Fruit fly (Drosophila melanogaster): Measurements from ENCODE around the gene CG1785.

The CG1785 gene

dm6 chrX:8693520-8693919 is 21.2 kb upstream of the CG1785 start, which contains the start of gene CG11294:
CG11294 (minus strand) TSS chrX:8693620.
- no peak for TF ChIP-seq woc (GFP tag; optimal IDR thresholded peaks at IDR 0.05)
- TF ChIP-seq lola (GFP tag; optimal IDR thresholded peaks at IDR 0.05): no peak
- TF ChIP-seq Sp1 (GFP tag; optimal IDR thresholded peaks at IDR 0.05): no peak
- TF ChIP-seq h (GFP tag; optimal IDR thresholded peaks at IDR 0.05): no peak
- TF ChIP-seq Myc (optimal IDR thresholded peaks at IDR 0.05): no peak
- no peak for TF ChIP-seq ey (GFP tag; optimal IDR thresholded peaks at IDR 0.05)
- TF ChIP-seq tai (GFP tag; optimal IDR thresholded peaks at IDR 0.05): no peak
- no peak for TF ChIP-seq br (GFP tag; optimal IDR thresholded peaks at IDR 0.05)
- no peak for TF ChIP-seq Abd-B (GFP tag; optimal IDR thresholded peaks at IDR 0.05)
- TF ChIP-seq Hr78 (GFP tag; optimal IDR thresholded peaks at IDR 0.05): no peak
- TF ChIP-seq Vsx2 (GFP tag; optimal IDR thresholded peaks at IDR 0.05; ENCODE audit: partially characterized antibody): no peak
- TF ChIP-seq N (GFP tag; optimal IDR thresholded peaks at IDR 0.05): no peak
- no peak for TF ChIP-seq Dfd (GFP tag; optimal IDR thresholded peaks at IDR 0.05)
- TF ChIP-seq dmrt93B (GFP tag; optimal IDR thresholded peaks at IDR 0.05): no peak
- TF ChIP-seq OdsH (GFP tag; optimal IDR thresholded peaks at IDR 0.05): no peak
- TF ChIP-seq sage (GFP tag; optimal IDR thresholded peaks at IDR 0.05): no peak
- TF ChIP-seq Mio (GFP tag; optimal IDR thresholded peaks at IDR 0.05): no peak
- no peak for TF ChIP-seq pan (optimal IDR thresholded peaks at IDR 0.05)
- no peak for TF ChIP-seq rgr (GFP tag; optimal IDR thresholded peaks at IDR 0.05)
- TF ChIP-seq usp (GFP tag; optimal IDR thresholded peaks at IDR 0.05): no peak

- TF ChIP-seq dsf (GFP tag; optimal IDR thresholded peaks at IDR 0.05; ENCODE audit: borderline replicate concordance) (no peak), pan (optimal IDR thresholded peaks at IDR 0.05) (no peak), Sp1 (GFP tag; optimal IDR thresholded peaks at IDR 0.05) (peak; percentile 4), usp (GFP tag; optimal IDR thresholded peaks at IDR 0.05) (no peak)
Observed at dm6 chrX:8694066-8694822, 20.5 kb upstream of the CG1785 start.

- TF ChIP-seq Dfd (GFP tag; optimal IDR thresholded peaks at IDR 0.05) (peak; percentile 74), foxo (GFP tag; optimal IDR thresholded peaks at IDR 0.05) (no peak), dl (GFP tag; optimal IDR thresholded peaks at IDR 0.05; ENCODE audit: insufficient read depth in 1 of 2, partially characterized antibody in 2 of 2) (no peak), Myc (optimal IDR thresholded peaks at IDR 0.05) (no peak), dsf (GFP tag; optimal IDR thresholded peaks at IDR 0.05; ENCODE audit: borderline replicate concordance) (no peak), sage (GFP tag; optimal IDR thresholded peaks at IDR 0.05) (no peak)
Observed at dm6 chrX:8694823-8695492, 19.8 kb upstream of the CG1785 start.

- TF ChIP-seq OdsH (GFP tag; optimal IDR thresholded peaks at IDR 0.05) (no peak), Dfd (GFP tag; optimal IDR thresholded peaks at IDR 0.05) (peak; percentile 14)
Observed at dm6 chrX:8696106-8696595, 18.6 kb upstream of the CG1785 start.

- TF ChIP-seq pan (optimal IDR thresholded peaks at IDR 0.05) (no peak), psq (GFP tag; optimal IDR thresholded peaks at IDR 0.05) (peak; percentile 89), sage (GFP tag; optimal IDR thresholded peaks at IDR 0.05) (peak; percentile 87), Jra (GFP tag; optimal IDR thresholded peaks at IDR 0.05) (peak; percentile 90), dmrt93B (GFP tag; optimal IDR thresholded peaks at IDR 0.05) (peak; percentile 96), HLH106 (tag; optimal IDR thresholded peaks at IDR 0.05) (peak; percentile 96), Vsx2 (GFP tag; optimal IDR thresholded peaks at IDR 0.05; ENCODE audit: partially characterized antibody) (no peak), foxo (GFP tag; optimal IDR thresholded peaks at IDR 0.05) (peak; percentile 3 to 97), OdsH (GFP tag; optimal IDR thresholded peaks at IDR 0.05) (peak; percentile 93), Mio (GFP tag; optimal IDR thresholded peaks at IDR 0.05) (peak; percentile 81), dl (GFP tag; optimal IDR thresholded peaks at IDR 0.05; ENCODE audit: insufficient read depth in 1 of 2, partially characterized antibody in 2 of 2) (no peak), Sp1 (GFP tag; optimal IDR thresholded peaks at IDR 0.05) (peak; percentile 93), Rel (GFP tag; optimal IDR thresholded peaks at IDR 0.05) (peak; percentile 35), Rel (tag; optimal IDR thresholded peaks at IDR 0.05) (peak; percentile 75), sv (GFP tag; optimal IDR thresholded peaks at IDR 0.05) (peak; percentile 90), dsf (GFP tag; optimal IDR thresholded peaks at IDR 0.05; ENCODE audit: borderline replicate concordance) (peak; percentile 73), CrebA (GFP tag; optimal IDR thresholded peaks at IDR 0.05; ENCODE audit: borderline replicate concordance) (no peak), tai (GFP tag; optimal IDR thresholded peaks at IDR 0.05) (no peak), br (GFP tag; optimal IDR thresholded peaks at IDR 0.05) (peak; percentile 95), Dif (GFP tag; optimal IDR thresholded peaks at IDR 0.05; ENCODE audit: partially characterized antibody) (no peak), brk (GFP tag; optimal IDR thresholded peaks at IDR 0.05) (no peak), lola (GFP tag; optimal IDR thresholded peaks at IDR 0.05) (no peak), CG32264 (GFP tag; optimal IDR thresholded peaks at IDR 0.05) (peak; percentile 87), woc (GFP tag; optimal IDR thresholded peaks at IDR 0.05) (peak; percentile 86), Hr83 (GFP tag; optimal IDR thresholded peaks at IDR 0.05; ENCODE audit: poor library complexity, severe bottlenecking) (peak; percentile 81), usp (GFP tag; optimal IDR thresholded peaks at IDR 0.05) (no peak), fru (GFP tag; optimal IDR thresholded peaks at IDR 0.05) (peak; percentile 97), h (GFP tag; optimal IDR thresholded peaks at IDR 0.05) (peak; percentile 96), ey (GFP tag; optimal IDR thresholded peaks at IDR 0.05) (peak; percentile 97), Abd-B (GFP tag; optimal IDR thresholded peaks at IDR 0.05) (no peak)
Observed at dm6 chrX:8709234-8709843, 5.4 kb upstream of the CG1785 start, which contains the start of gene Hexo2. Hexo2 (plus strand) TSS chrX:8709652.

Data from whole organism, wandering third instar larva.